Fruit fly (Drosophila melanogaster) whole organism, prepupa: ENCODE results near the gene Klp68D.

Experiments used
- CG10669 ChIP-seq: fragments of 200-800 bp; sonication (Bioruptor generic); optimal IDR thresholded peaks from 3 replicates; lab custom pipeline; 2018; ENCODE audit warnings: missing biosample characterization, mild to moderate bottlenecking, missing genetic modification characterization, moderate library complexity
- CG11762 ChIP-seq: fragments of 200-800 bp; sonication (Bioruptor generic); optimal IDR thresholded peaks from 3 replicates; lab custom pipeline; 2016; ENCODE audit warnings: missing biosample characterization, missing genetic modification characterization; ENCODE audit not compliant: insufficient read depth
- CG15336 ChIP-seq: fragments of 200-800 bp; sonication (Bioruptor generic); IDR thresholded peaks from 2 replicates; pipeline ENCODE4 v1.3.6; 2022; ENCODE audit warnings: missing biosample characterization, missing genetic modification characterization
- CG1621 ChIP-seq: fragments of 200-800 bp; sonication (Bioruptor generic); optimal IDR thresholded peaks from 3 replicates; lab custom pipeline; 2018; ENCODE audit warnings: missing biosample characterization, mild to moderate bottlenecking, missing genetic modification characterization
- CG31627 ChIP-seq: fragments of 200-800 bp; sonication (Bioruptor generic); optimal IDR thresholded peaks from 3 replicates; lab custom pipeline; 2016; ENCODE audit warnings: missing biosample characterization, missing genetic modification characterization
- CG6808 ChIP-seq: fragments of 200-800 bp; sonication (Bioruptor generic); optimal IDR thresholded peaks from 3 replicates; lab custom pipeline; 2017; ENCODE audit warnings: missing biosample characterization, missing genetic modification characterization, mild to moderate bottlenecking, moderate library complexity, missing genetic modification reagents
- CG6854 ChIP-seq: fragments of 200-800 bp; sonication (Bioruptor generic); optimal IDR thresholded peaks from 2 replicates; lab custom pipeline; 2017; ENCODE audit warnings: missing biosample characterization, mild to moderate bottlenecking, missing genetic modification characterization
- CG7368 ChIP-seq: fragments of 200-800 bp; sonication (Bioruptor generic); optimal IDR thresholded peaks from 3 replicates; lab custom pipeline; 2016; ENCODE audit warnings: missing biosample characterization, missing genetic modification characterization
- CG8119 ChIP-seq: fragments of 200-800 bp; sonication (Bioruptor generic); IDR thresholded peaks from 3 replicates; pipeline ENCODE4 v1.3.6; 2022; ENCODE audit warnings: missing biosample characterization, missing genetic modification characterization
- CG8319 ChIP-seq: fragments of 200-800 bp; sonication (Bioruptor generic); optimal IDR thresholded peaks from 3 replicates; lab custom pipeline; 2016; ENCODE audit warnings: missing biosample characterization, missing genetic modification characterization
- CG9139 ChIP-seq: fragments of 200-800 bp; sonication (Bioruptor generic); optimal IDR thresholded peaks from 3 replicates; lab custom pipeline; 2017; ENCODE audit warnings: missing biosample characterization, mild to moderate bottlenecking, missing genetic modification characterization
- Eip78C ChIP-seq: fragments of 200-800 bp; sonication (Bioruptor generic); peaks from one replicate; lab custom pipeline; 2016; ENCODE audit warnings: missing biosample characterization, missing genetic modification characterization
- Ets21C ChIP-seq: fragments of 200-800 bp; sonication (Bioruptor generic); optimal IDR thresholded peaks from 3 replicates; lab custom pipeline; 2016; ENCODE audit warnings: missing biosample characterization, missing genetic modification characterization
- Gug ChIP-seq: fragments of 200-800 bp; sonication (Bioruptor generic); IDR thresholded peaks from 2 replicates; pipeline ENCODE4 v1.3.6; 2022; ENCODE audit warnings: missing biosample characterization, missing genetic modification characterization
- Hr39 ChIP-seq: fragments of 200-800 bp; sonication (Bioruptor generic); optimal IDR thresholded peaks from 2 replicates; lab custom pipeline; 2016; ENCODE audit warnings: missing biosample characterization, missing genetic modification characterization
- Hr4 ChIP-seq: fragments of 200-800 bp; sonication (Bioruptor generic); optimal IDR thresholded peaks from 3 replicates; lab custom pipeline; 2016; ENCODE audit warnings: missing biosample characterization, missing genetic modification characterization
- Lpt ChIP-seq: fragments of 200-800 bp; sonication (Bioruptor generic); optimal IDR thresholded peaks from 3 replicates; lab custom pipeline; 2016; ENCODE audit warnings: missing biosample characterization, missing genetic modification characterization
- Met ChIP-seq: fragments of 200-800 bp; sonication (Bioruptor generic); optimal IDR thresholded peaks from 3 replicates; lab custom pipeline; 2016; ENCODE audit warnings: missing biosample characterization, missing genetic modification characterization
- OdsH ChIP-seq: fragments of 200-800 bp; sonication (Bioruptor generic); optimal IDR thresholded peaks from 3 replicates; lab custom pipeline; 2016; ENCODE audit warnings: missing biosample characterization, missing genetic modification characterization
- Sox14 ChIP-seq: fragments of 200-800 bp; sonication (Bioruptor generic); optimal IDR thresholded peaks from 3 replicates; lab custom pipeline; 2016; ENCODE audit warnings: missing biosample characterization, missing genetic modification characterization
- achi ChIP-seq: fragments of 200-800 bp; sonication (Bioruptor generic); optimal IDR thresholded peaks from 3 replicates; lab custom pipeline; 2016; ENCODE audit warnings: missing biosample characterization, missing genetic modification characterization
- acj6 ChIP-seq: fragments of 200-800 bp; sonication (Bioruptor generic); optimal IDR thresholded peaks from 3 replicates; lab custom pipeline; 2016; ENCODE audit warnings: missing biosample characterization, missing genetic modification characterization
- cyc ChIP-seq: fragments of 200-800 bp; sonication (Bioruptor generic); optimal IDR thresholded peaks from 3 replicates; lab custom pipeline; 2016; ENCODE audit warnings: missing biosample characterization, missing genetic modification characterization
- eg ChIP-seq: fragments of 200-800 bp; sonication (Bioruptor generic); IDR thresholded peaks from 3 replicates; pipeline ENCODE4 v1.3.6; 2022; ENCODE audit warnings: missing biosample characterization, missing genetic modification characterization
- esn ChIP-seq: fragments of 200-800 bp; sonication (Bioruptor generic); optimal IDR thresholded peaks from 2 replicates; lab custom pipeline; 2016; ENCODE audit warnings: missing biosample characterization, mild to moderate bottlenecking, missing genetic modification characterization, moderate library complexity
- fd85E ChIP-seq: fragments of 200-800 bp; sonication (Bioruptor generic); optimal IDR thresholded peaks from 3 replicates; lab custom pipeline; 2016; ENCODE audit warnings: missing biosample characterization, missing genetic modification characterization
- lz ChIP-seq: fragments of 200-800 bp; sonication (Bioruptor generic); optimal IDR thresholded peaks from 3 replicates; lab custom pipeline; 2016; ENCODE audit warnings: missing biosample characterization, missing genetic modification characterization
- pdm3 ChIP-seq: fragments of 200-800 bp; sonication (Bioruptor generic); optimal IDR thresholded peaks from 3 replicates; lab custom pipeline; 2016; ENCODE audit warnings: missing biosample characterization, missing genetic modification characterization
- salr ChIP-seq, 2 experiments: fragments of 200-800 bp; sonication (Bioruptor generic); optimal IDR thresholded peaks; 3 replicates each; lab custom pipeline; 2016 to 2018; ENCODE audit warnings: missing biosample characterization in 2 of 2, missing genetic modification characterization in 2 of 2, mild to moderate bottlenecking in 1 of 2
- svp ChIP-seq: fragments of 200-800 bp; sonication (Bioruptor generic); peaks from one replicate; lab custom pipeline; 2016; ENCODE audit warnings: missing biosample characterization, missing genetic modification characterization
- topi ChIP-seq: fragments of 200-800 bp; sonication (Bioruptor generic); optimal IDR thresholded peaks from 3 replicates; lab custom pipeline; 2016; ENCODE audit warnings: missing biosample characterization, missing genetic modification characterization
- vri ChIP-seq: fragments of 200-800 bp; sonication (Bioruptor generic); optimal IDR thresholded peaks from 3 replicates; lab custom pipeline; 2016; ENCODE audit warnings: missing biosample characterization, mild to moderate bottlenecking, missing genetic modification characterization

Gene Klp68D

DNA sequence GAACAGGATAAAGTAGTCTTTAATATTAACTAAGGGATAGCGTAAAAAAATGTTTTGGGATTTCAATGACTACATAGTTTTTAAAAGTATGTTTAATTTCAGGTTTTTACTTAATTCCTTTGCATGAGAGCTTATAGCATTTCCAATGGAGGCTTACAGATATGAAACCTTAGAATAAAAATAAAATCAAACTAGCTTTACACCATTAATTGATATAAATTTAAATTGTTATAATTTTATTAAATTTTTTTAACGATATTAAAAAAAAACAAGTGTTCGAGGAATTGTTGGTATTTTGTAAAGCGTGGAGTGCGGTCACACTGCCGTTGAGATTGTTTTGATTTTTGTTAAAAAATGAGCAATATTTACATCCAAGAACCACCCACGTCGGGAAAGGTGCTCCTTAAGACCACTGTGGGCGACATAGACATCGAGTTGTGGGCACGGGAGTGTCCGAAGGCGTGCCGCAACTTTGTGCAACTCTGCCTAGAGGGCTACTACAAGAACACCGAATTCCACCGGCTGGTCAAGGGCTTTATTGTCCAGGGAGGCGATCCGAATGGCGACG is 2.1 kb upstream of the Klp68D start, which contains the start of the genes twy and CG10907:
Gene twy (minus strand): TSS at position 51 of the 568 bp plus-strand sequence.
Gene CG10907 (plus strand): TSS at position 282 of the 568 bp plus-strand sequence.
- TF ChIP-seq CG1621 (tag; lab: Kevin White, UChicago) = no peak
- no peak for TF ChIP-seq Hr4 (GFP tag; lab: Kevin White, UChicago)
- no peak for TF ChIP-seq eg (GFP tag; lab: Robert Waterston, UW)
- TF ChIP-seq acj6 (GFP tag; lab: Kevin White, UChicago) = no peak
- TF ChIP-seq esn = no peak
- no peak for TF ChIP-seq CG6808
- TF ChIP-seq cyc (GFP tag; lab: Kevin White, UChicago) = no peak

DNA sequence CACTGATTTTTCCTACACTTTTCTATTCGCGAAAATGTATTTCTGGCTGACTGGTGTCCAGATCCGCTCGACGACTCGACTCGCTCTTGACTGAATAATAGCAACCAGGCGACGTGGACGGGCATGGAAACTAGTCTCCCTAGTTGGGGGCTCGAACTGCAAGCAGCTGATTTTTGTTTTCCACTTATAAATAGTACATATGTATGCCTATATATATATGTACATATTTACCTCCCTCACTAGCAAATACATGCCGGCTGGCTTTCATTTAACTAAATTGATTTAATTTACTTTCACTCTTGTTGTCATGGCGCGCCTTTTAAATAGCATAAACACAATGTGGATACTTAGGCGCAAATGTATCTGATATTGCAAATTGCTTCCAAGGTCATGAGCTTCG is 5.3 kb downstream of the Klp68D start, which contains the start of gene Gcat:
Gene Gcat (minus strand): TSS at position 101 of the 400 bp plus-strand sequence.
- TF ChIP-seq eg (GFP tag; lab: Robert Waterston, UW) = no peak
- no peak for TF ChIP-seq OdsH (GFP tag; lab: Kevin White, UChicago)
- no peak for TF ChIP-seq Gug (GFP tag; lab: Robert Waterston, UW)
- TF ChIP-seq achi = no peak
- no peak for TF ChIP-seq Lpt (GFP tag; lab: Kevin White, UChicago)
- TF ChIP-seq Sox14 = no peak
- no peak for TF ChIP-seq Hr39
- no peak for TF ChIP-seq fd85E (GFP tag; lab: Kevin White, UChicago)
- TF ChIP-seq CG6808 = no peak
- TF ChIP-seq Ets21C = no peak
- no peak for TF ChIP-seq CG6854 (GFP tag; lab: Kevin White, UChicago)
- TF ChIP-seq CG15336 (GFP tag; lab: Robert Waterston, UW) = no peak
- TF ChIP-seq salr (GFP tag; optimal IDR thresholded peaks at IDR 0.05; lab: Kevin White, UChicago) = no peak
- TF ChIP-seq Eip78C (GFP tag; lab: Kevin White, UChicago) = no peak
- no peak for TF ChIP-seq esn
- TF ChIP-seq CG7368 (GFP tag; lab: Kevin White, UChicago) = no peak
- no peak for TF ChIP-seq CG10669

DNA sequence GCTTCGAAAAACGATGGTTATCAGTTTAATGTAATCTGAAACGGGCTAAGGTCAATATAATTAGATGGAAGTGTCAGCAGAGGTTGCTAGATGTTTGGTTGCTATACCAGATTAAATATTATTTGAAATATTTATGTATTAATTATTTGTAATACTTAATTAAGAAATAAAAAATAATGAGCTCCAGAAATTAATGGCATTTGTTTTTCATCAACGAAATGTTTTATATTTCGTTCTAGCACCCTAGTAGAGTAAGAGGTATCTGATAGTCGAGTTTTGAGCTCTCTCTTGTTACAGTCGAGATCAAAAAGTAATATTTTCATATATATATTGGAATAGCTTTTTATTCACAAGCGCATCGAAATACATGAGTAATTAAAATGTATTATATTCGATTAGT is 6.2 kb downstream of the Klp68D start:
- TF ChIP-seq CG1621 (tag; lab: Kevin White, UChicago) (no peak), CG8319 (GFP tag; lab: Kevin White, UChicago) (no peak), CG6808 (no peak), Eip78C (GFP tag; lab: Kevin White, UChicago) (no peak), CG9139 (GFP tag; lab: Kevin White, UChicago) (no peak), CG8119 (no peak), achi (no peak), acj6 (GFP tag; lab: Kevin White, UChicago) (no peak), Lpt (GFP tag; lab: Kevin White, UChicago) (no peak), Met (GFP tag; lab: Kevin White, UChicago) (no peak), Ets21C (no peak), svp (GFP tag; lab: Kevin White, UChicago) (no peak), Hr4 (GFP tag; lab: Kevin White, UChicago) (no peak)
- TF ChIP-seq, all 60 proteins: peak for 0

DNA sequence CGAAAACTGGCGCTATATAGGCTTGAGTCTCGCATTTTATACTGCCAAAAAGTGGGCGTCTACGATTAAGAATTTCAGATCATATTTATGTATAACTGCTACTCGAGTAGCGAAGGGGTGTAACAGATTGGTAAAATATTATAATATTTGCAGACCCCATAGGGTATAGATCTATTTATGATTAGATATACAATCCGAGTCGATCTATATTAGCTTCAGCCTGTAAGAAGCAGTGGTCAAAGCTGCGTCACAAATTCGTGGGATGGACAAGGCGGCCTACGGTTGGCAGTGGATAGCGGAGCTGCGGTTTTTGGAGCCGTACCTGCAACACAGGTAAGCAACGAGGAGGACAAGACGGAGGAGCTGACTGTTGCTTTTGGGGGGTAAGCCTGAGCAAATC is 19.2 kb downstream of the Klp68D start, which contains the start of gene Cubn2:
Gene Cubn2 (minus strand): TSS at position 101 of the 400 bp plus-strand sequence.
- TF ChIP-seq topi (GFP tag; lab: Kevin White, UChicago) (no peak), CG8119 (no peak), CG1621 (tag; lab: Kevin White, UChicago) (no peak), CG31627 (no peak), pdm3 (no peak), CG11762 (GFP tag; lab: Kevin White, UChicago) (no peak), Lpt (GFP tag; lab: Kevin White, UChicago) (no peak), CG15336 (GFP tag; lab: Robert Waterston, UW) (no peak), lz (GFP tag; lab: Kevin White, UChicago) (no peak), vri (GFP tag; lab: Kevin White, UChicago) (no peak)
- TF ChIP-seq, all 60 proteins: peak for 0

DNA sequence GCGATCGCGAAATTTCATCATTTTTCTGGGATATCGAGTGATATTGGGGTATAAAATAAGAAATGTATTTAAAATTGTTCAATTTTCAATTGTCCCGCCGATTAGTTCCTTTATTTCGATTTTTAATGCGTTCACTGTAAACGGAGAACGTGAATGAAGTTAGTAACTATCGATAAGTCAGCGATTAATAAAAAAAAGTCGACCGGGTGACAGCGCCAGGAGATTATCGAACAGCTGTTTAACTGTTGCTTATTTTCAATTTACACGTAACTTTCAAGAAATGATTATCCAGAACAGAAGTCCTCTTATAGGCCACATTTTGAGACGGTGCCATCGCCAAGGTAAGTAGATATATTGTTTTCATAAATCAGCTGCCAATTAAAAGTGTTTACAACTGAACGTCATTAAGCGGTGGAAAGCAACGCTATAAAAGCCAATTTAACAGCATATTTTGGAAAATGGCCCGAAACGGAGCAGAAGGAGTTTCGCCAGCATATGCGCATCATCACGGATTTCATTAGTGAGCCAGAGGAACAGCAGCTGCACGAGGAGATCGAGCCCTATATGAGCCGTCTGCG is 19.9 kb downstream of the Klp68D start, which contains the start of gene CG14130:
Gene CG14130 (plus strand): TSS at position 225 of the 578 bp plus-strand sequence.
- TF ChIP-seq lz (GFP tag; lab: Kevin White, UChicago) (no peak), achi (peak; percentile 71)
